Fruit fly (Drosophila melanogaster) whole organism, prepupa: ENCODE results near the gene CG11563.

Experiments
- Blimp-1 ChIP-seq: fragments of 200-800 bp; sonication (Bioruptor generic); optimal IDR thresholded peaks from 3 replicates; lab custom pipeline; 2017; ENCODE audit warnings: missing biosample characterization, missing genetic modification characterization, mild to moderate bottlenecking, moderate library complexity, missing genetic modification reagents
- CG11294 ChIP-seq: fragments of 200-800 bp; sonication (Bioruptor generic); IDR thresholded peaks from 2 replicates; pipeline ENCODE4 v1.3.6; 2022; ENCODE audit warnings: missing biosample characterization, missing genetic modification characterization
- CG1621 ChIP-seq: fragments of 200-800 bp; sonication (Bioruptor generic); optimal IDR thresholded peaks from 3 replicates; lab custom pipeline; 2018; ENCODE audit warnings: missing biosample characterization, mild to moderate bottlenecking, missing genetic modification characterization
- CG3032 ChIP-seq: fragments of 200-800 bp; optimal IDR thresholded peaks from 2 replicates; lab custom pipeline; 2019; ENCODE audit warnings: missing biosample characterization, mild to moderate bottlenecking, missing genetic modification characterization, moderate library complexity
- CG9139 ChIP-seq: fragments of 200-800 bp; sonication (Bioruptor generic); optimal IDR thresholded peaks from 3 replicates; lab custom pipeline; 2017; ENCODE audit warnings: missing biosample characterization, mild to moderate bottlenecking, missing genetic modification characterization
- Hr38 ChIP-seq: sonication (Bioruptor generic); optimal IDR thresholded peaks from 2 replicates; lab custom pipeline; 2016; ENCODE audit warnings: missing biosample characterization, missing genetic modification characterization
- Hr39 ChIP-seq: fragments of 200-800 bp; sonication (Bioruptor generic); optimal IDR thresholded peaks from 2 replicates; lab custom pipeline; 2016; ENCODE audit warnings: missing biosample characterization, missing genetic modification characterization
- Sox102F ChIP-seq: fragments of 200-800 bp; sonication (Bioruptor generic); optimal IDR thresholded peaks from 2 replicates; lab custom pipeline; 2016; ENCODE audit warnings: missing biosample characterization, mild to moderate bottlenecking, missing genetic modification characterization
- achi ChIP-seq: fragments of 200-800 bp; sonication (Bioruptor generic); optimal IDR thresholded peaks from 3 replicates; lab custom pipeline; 2016; ENCODE audit warnings: missing biosample characterization, missing genetic modification characterization
- acj6 ChIP-seq: fragments of 200-800 bp; sonication (Bioruptor generic); optimal IDR thresholded peaks from 3 replicates; lab custom pipeline; 2016; ENCODE audit warnings: missing biosample characterization, missing genetic modification characterization
- ss ChIP-seq, 2 experiments: fragments of 200-800 bp; sonication (Bioruptor generic); optimal IDR thresholded peaks; 2 replicates in 1 of 2; 3 replicates in 1 of 2; lab custom pipeline; 2017 to 2018; ENCODE audit warnings: mild to moderate bottlenecking in 2 of 2, missing biosample characterization in 2 of 2, missing genetic modification characterization in 2 of 2, moderate library complexity in 1 of 2
- topi ChIP-seq: fragments of 200-800 bp; sonication (Bioruptor generic); optimal IDR thresholded peaks from 3 replicates; lab custom pipeline; 2016; ENCODE audit warnings: missing biosample characterization, missing genetic modification characterization

DNA sequence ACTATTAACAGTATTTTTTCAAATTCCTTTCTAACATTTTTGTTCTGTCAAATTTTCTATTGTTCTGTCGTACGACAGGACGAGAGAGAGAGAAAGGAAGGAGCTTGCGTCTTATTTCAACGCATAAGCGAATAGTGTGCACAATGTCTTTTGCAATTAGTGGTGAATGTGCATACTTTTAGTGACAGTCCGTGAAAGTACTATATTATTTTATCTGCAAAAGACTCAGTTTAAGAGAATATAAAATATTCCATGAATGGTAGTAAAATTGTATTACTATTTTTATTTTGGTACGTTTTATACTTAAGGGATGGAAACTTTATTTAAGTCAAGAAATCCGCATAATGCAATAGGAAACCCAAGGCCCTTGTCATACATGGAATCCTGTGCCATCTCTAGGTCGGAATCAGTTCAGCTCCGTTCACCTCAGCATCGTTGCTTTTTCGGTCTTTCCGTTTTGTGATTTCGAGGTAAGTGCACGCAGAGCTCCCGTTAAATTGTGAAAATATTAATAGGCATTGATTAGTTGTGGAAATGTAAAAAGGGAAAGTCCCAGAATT lies 1.3 kb downstream of the CG11563 start, which contains the start of gene eEF1alpha2:
- no peak for TF ChIP-seq CG3032 (tag; lab: Kevin White, UChicago)
- TF ChIP-seq CG11294 (GFP tag; lab: Robert Waterston, UW): no peak
- TF ChIP-seq CG9139: no peak
- no peak for TF ChIP-seq CG1621 (tag; lab: Kevin White, UChicago)
- TF ChIP-seq achi (GFP tag; lab: Kevin White, UChicago): no peak
- TF ChIP-seq Hr38 (GFP tag; lab: Kevin White, UChicago): no peak
- no peak for TF ChIP-seq topi (GFP tag; lab: Kevin White, UChicago)
- TF ChIP-seq Sox102F (GFP tag; lab: Kevin White, UChicago): no peak
- TF ChIP-seq Hr39 (GFP tag; lab: Kevin White, UChicago): no peak
- TF ChIP-seq Blimp-1 (GFP tag; lab: Kevin White, UChicago): no peak
- TF ChIP-seq acj6 (GFP tag; lab: Kevin White, UChicago): no peak
- TF ChIP-seq ss (GFP tag; optimal IDR thresholded peaks at IDR 0.05; lab: Kevin White, UChicago): no peak
